Fruit fly (Drosophila melanogaster): ENCODE measurements around the gene Trx2.

Gene Trx2

dm6 chr2L:9594625-9595300 is 18.2 kb upstream of the Trx2 start (continued):
- no peak for TF ChIP-seq toy (GFP tag; IDR thresholded peaks at IDR 0.05)
- TF ChIP-seq NK7.1 (GFP tag; optimal IDR thresholded peaks at IDR 0.05), result no peak
- no peak for TF ChIP-seq CTCF (GFP tag; optimal IDR thresholded peaks at IDR 0.05)
- TF ChIP-seq nom (GFP tag; optimal IDR thresholded peaks at IDR 0.05), result no peak
- no peak for TF ChIP-seq amos (GFP tag; IDR thresholded peaks at IDR 0.05; ENCODE audit: partially characterized antibody)
- TF ChIP-seq CG14860 (GFP tag; IDR thresholded peaks at IDR 0.05; ENCODE audit: partially characterized antibody), result no peak
- TF ChIP-seq sr (GFP tag; IDR thresholded peaks at IDR 0.05), result no peak
- TF ChIP-seq Mad (GFP tag; optimal IDR thresholded peaks at IDR 0.05), result no peak
- TF ChIP-seq Ravus (GFP tag; IDR thresholded peaks at IDR 0.05), result no peak
- no peak for TF ChIP-seq Poxn (GFP tag; IDR thresholded peaks at IDR 0.05)
- no peak for TF ChIP-seq wdn (GFP tag; IDR thresholded peaks at IDR 0.05)
- TF ChIP-seq Nf-YA (GFP tag; IDR thresholded peaks at IDR 0.05), result no peak
- TF ChIP-seq CG17829 (tag; optimal IDR thresholded peaks at IDR 0.05), result peak; percentile 80
- TF ChIP-seq hth (optimal IDR thresholded peaks at IDR 0.05), result no peak
- TF ChIP-seq Bteb2 (GFP tag; optimal IDR thresholded peaks at IDR 0.05), result no peak
- no peak for TF ChIP-seq gce (GFP tag; IDR thresholded peaks at IDR 0.05)
- TF ChIP-seq CG5180 (GFP tag; optimal IDR thresholded peaks at IDR 0.05), result no peak
- TF ChIP-seq tap (tag; optimal IDR thresholded peaks at IDR 0.05), result peak; percentile 31
- TF ChIP-seq Tbp (GFP tag; optimal IDR thresholded peaks at IDR 0.05), result no peak
- TF ChIP-seq CHES-1-like (GFP tag; optimal IDR thresholded peaks at IDR 0.05), result no peak
- no peak for TF ChIP-seq CG3065 (GFP tag; optimal IDR thresholded peaks at IDR 0.05)
- peak; percentile 68 for TF ChIP-seq CG17361 (GFP tag; IDR thresholded peaks at IDR 0.05)
- TF ChIP-seq otp (GFP tag; IDR thresholded peaks at IDR 0.05), result 0 out of 3 replicates have a peak, but pooled peaks have one; percentile 12
- no peak for TF ChIP-seq CG8944 (GFP tag; optimal IDR thresholded peaks at IDR 0.05)
- peak; percentile 43 for TF ChIP-seq CG8359 (GFP tag; optimal IDR thresholded peaks at IDR 0.05; ENCODE audit: borderline replicate concordance)
- no peak for TF ChIP-seq h (optimal IDR thresholded peaks at IDR 0.05)
- TF ChIP-seq Dek (tag; optimal IDR thresholded peaks at IDR 0.05), result no peak
- no peak for TF ChIP-seq CG14965 (GFP tag; optimal IDR thresholded peaks at IDR 0.05; ENCODE audit: borderline replicate concordance)
- no peak for TF ChIP-seq ERR (GFP tag; optimal IDR thresholded peaks at IDR 0.05)
- no peak for TF ChIP-seq slou (GFP tag; optimal IDR thresholded peaks at IDR 0.05)
- no peak for TF ChIP-seq CG9817 (tag; optimal IDR thresholded peaks at IDR 0.05)
- TF ChIP-seq Sox100B (GFP tag; optimal IDR thresholded peaks at IDR 0.05), result peak; percentile 48
- no peak for TF ChIP-seq CG4282 (GFP tag; optimal IDR thresholded peaks at IDR 0.05)
- TF ChIP-seq stc (GFP tag; IDR thresholded peaks at IDR 0.05), result no peak
- no peak for TF ChIP-seq dan (GFP tag; IDR thresholded peaks at IDR 0.05)
- peak; percentile 34; the same call in 1 of the 2 replicates for TF ChIP-seq HLH3B (GFP tag; IDR thresholded peaks at IDR 0.05)
- TF ChIP-seq Sry-β (GFP tag; optimal IDR thresholded peaks at IDR 0.05), result no peak
- no peak for TF ChIP-seq CG3726 (GFP tag; IDR thresholded peaks at IDR 0.05)
- no peak for TF ChIP-seq CG6765 (GFP tag; optimal IDR thresholded peaks at IDR 0.05)
- peak; percentile 68 for TF ChIP-seq ara (GFP tag; IDR thresholded peaks at IDR 0.05)
- no peak for TF ChIP-seq nau (GFP tag; optimal IDR thresholded peaks at IDR 0.05)
- peak; percentile 6 for TF ChIP-seq Nf-YB (GFP tag; optimal IDR thresholded peaks at IDR 0.05)
- TF ChIP-seq Oli (tag; optimal IDR thresholded peaks at IDR 0.05), result peak; percentile 32
- peak; percentile 37 for TF ChIP-seq CG2875 (GFP tag; optimal IDR thresholded peaks at IDR 0.05)
- no peak for TF ChIP-seq CG31365 (tag; optimal IDR thresholded peaks at IDR 0.05)
- TF ChIP-seq salm (tag; optimal IDR thresholded peaks at IDR 0.05), result no peak
- no peak for TF ChIP-seq Fer3 (tag; optimal IDR thresholded peaks at IDR 0.05)
- no peak for TF ChIP-seq odd (GFP tag; optimal IDR thresholded peaks at IDR 0.05)
- no peak for TF ChIP-seq NC2α (GFP tag; optimal IDR thresholded peaks at IDR 0.05)
- TF ChIP-seq MBD-R2 (GFP tag; IDR thresholded peaks at IDR 0.05), result no peak
- peak; percentile 38 for TF ChIP-seq CG4424 (GFP tag; optimal IDR thresholded peaks at IDR 0.05)
- no peak for TF ChIP-seq HLH4C (GFP tag; IDR thresholded peaks at IDR 0.05; ENCODE audit: partially characterized antibody)
